Worm (Caenorhabditis elegans) whole organism, L4 larva: Measurements from ENCODE around the gene K11C4.2.

ENCODE experiments used
- aha-1 ChIP-seq: fragments of 150-350 bp; peaks from one replicate; lab custom pipeline; 2014; ENCODE audit warnings: missing biosample characterization, missing genetic modification characterization
- dmd-6 ChIP-seq: fragments of 200-800 bp; sonication (Bioruptor generic); IDR thresholded peaks from 2 replicates; pipeline ENCODE4 v1.3.6; 2022; ENCODE audit warnings: missing genetic modification reagents, missing genetic modification characterization, missing compliant biosample characterization
- dmd-9 ChIP-seq: fragments of 200-800 bp; sonication (Bioruptor generic); IDR thresholded peaks from 2 replicates; pipeline ENCODE4 v1.3.6; 2022; ENCODE audit warnings: missing genetic modification reagents, missing genetic modification characterization, missing compliant biosample characterization
- fos-1 ChIP-seq: fragments of 150-350 bp; optimal IDR thresholded peaks from 2 replicates; lab custom pipeline; 2014; ENCODE audit warnings: missing biosample characterization, missing genetic modification characterization
- lsy-2 ChIP-seq, 2 experiments: fragments of 150-350 bp in 1 of 2; sonication (generic microtip) in 1 of 2; optimal IDR thresholded peaks; 2 replicates each; lab custom pipeline; 2014 to 2017; ENCODE audit warnings: missing biosample characterization in 2 of 2, missing genetic modification characterization in 2 of 2
- madf-5 ChIP-seq, 2 experiments: fragments of 200-800 bp; sonication (Bioruptor generic); IDR thresholded peaks; 2 replicates each; pipeline ENCODE4 v1.3.6; 2022; ENCODE audit warnings: missing compliant biosample characterization in 2 of 2, missing genetic modification characterization in 2 of 2
- mep-1 ChIP-seq: fragments of 150-350 bp; sonication (generic microtip); optimal IDR thresholded peaks from 3 replicates; lab custom pipeline; 2014; ENCODE audit warnings: missing biosample characterization, missing genetic modification characterization
- nhr-28 ChIP-seq: fragments of 150-350 bp; optimal IDR thresholded peaks from 2 replicates; lab custom pipeline; 2014; ENCODE audit warnings: missing biosample characterization, missing genetic modification characterization
- pqm-1 ChIP-seq: sonication (generic microtip); optimal IDR thresholded peaks from 2 replicates; lab custom pipeline; 2017; ENCODE audit warnings: missing biosample characterization, missing genetic modification characterization
- unc-130 ChIP-seq: sonication (generic microtip); optimal IDR thresholded peaks from 2 replicates; lab custom pipeline; 2016; ENCODE audit warnings: missing genetic modification reagents, missing genetic modification characterization, missing compliant biosample characterization
- unc-39 ChIP-seq: sonication (generic microtip); optimal IDR thresholded peaks from 2 replicates; lab custom pipeline; 2017; ENCODE audit warnings: missing biosample characterization, missing genetic modification characterization
- zfp-2 ChIP-seq: sonication (generic microtip); optimal IDR thresholded peaks from 2 replicates; lab custom pipeline; 2016; ENCODE audit warnings: mild to moderate bottlenecking, missing genetic modification characterization, missing compliant biosample characterization

DNA sequence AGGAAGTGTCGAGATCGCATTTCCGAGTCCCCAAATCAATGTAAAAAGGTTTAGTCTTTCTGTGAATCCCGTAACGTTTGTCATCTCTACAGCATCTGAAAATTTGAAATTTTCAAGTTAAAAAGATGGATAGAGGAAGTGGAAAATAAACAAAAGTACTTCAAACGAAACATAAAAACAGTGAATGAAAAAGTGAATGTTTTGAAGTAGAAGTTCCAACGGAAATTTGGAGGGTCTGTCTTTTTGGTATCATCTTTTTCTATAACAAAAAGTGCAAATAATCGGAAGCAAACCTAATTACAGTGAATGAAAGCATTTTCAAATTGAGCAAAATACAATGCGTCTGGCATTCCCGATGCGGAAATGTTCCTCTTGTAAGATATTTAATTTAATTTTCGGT is 48.4 kb upstream of the K11C4.2 start, which contains the start of gene lgc-54:
- TF ChIP-seq nhr-28 (tag; lab: Kevin White, UChicago) = no peak
- no peak for TF ChIP-seq unc-39 (tag; lab: Kevin White, UChicago)
- no peak for TF ChIP-seq dmd-6 (GFP tag; lab: Robert Waterston, UW)
- TF ChIP-seq aha-1 = peak; percentile 82
- TF ChIP-seq unc-130 (GFP tag; lab: Kevin White, UChicago) = no peak
- TF ChIP-seq mep-1 (tag; lab: Kevin White, UChicago) = no peak
- no peak for TF ChIP-seq fos-1
- no peak for TF ChIP-seq zfp-2 (tag; lab: Kevin White, UChicago)
- no peak for TF ChIP-seq pqm-1 (tag; lab: Kevin White, UChicago)
- no peak for TF ChIP-seq lsy-2 (tag; optimal IDR thresholded peaks at IDR 0.05; lab: Kevin White, UChicago)
- TF ChIP-seq madf-5 (GFP tag; IDR thresholded peaks at IDR 0.05; lab: Robert Waterston, UW) = no peak
- TF ChIP-seq dmd-9 = no peak
